Worm (Caenorhabditis elegans): ENCODE results near the gene cas-1.
"Not testable (repeated sequence)": the region's sequence is repeated elsewhere in the genome, so short reads cannot be mapped to it uniquely, and the experiment has no call there.

Gene cas-1

ce11 chrX:16836304-16836703 lies 22.8 kb upstream of the cas-1 start, which contains the start of gene F41G4.7:
Gene F41G4.7 (minus strand): TSS chrX:16836404.
- TF ChIP-seq nhr-43 (tag; optimal IDR thresholded peaks at IDR 0.05; ENCODE audit: poor library complexity, severe bottlenecking) (no peak), nhr-67 (tag; optimal IDR thresholded peaks at IDR 0.05) (no peak), nfya-1 (tag; optimal IDR thresholded peaks at IDR 0.05; ENCODE audit: insufficient read depth) (no peak), ztf-4 (tag; optimal IDR thresholded peaks at IDR 0.05) (no peak), skn-1 (tag; optimal IDR thresholded peaks at IDR 0.05) (no peak), lsy-12 (tag; optimal IDR thresholded peaks at IDR 0.05) (no peak), sea-2 (GFP tag; optimal IDR thresholded peaks at IDR 0.05) (no peak), pqm-1 (tag; optimal IDR thresholded peaks at IDR 0.05) (no peak), ceh-28 (tag; optimal IDR thresholded peaks at IDR 0.05) (no peak), ZK546.5 (tag; optimal IDR thresholded peaks at IDR 0.05) (no peak), nhr-12 (tag; optimal IDR thresholded peaks at IDR 0.05) (no peak), jun-1 (tag; optimal IDR thresholded peaks at IDR 0.05) (no peak), ceh-82 (tag; optimal IDR thresholded peaks at IDR 0.05) (no peak), ama-1 (optimal IDR thresholded peaks at IDR 0.05) (no peak), R02D3.7 (tag; optimal IDR thresholded peaks at IDR 0.05) (no peak), nhr-28 (tag; optimal IDR thresholded peaks at IDR 0.05) (no peak), elt-2 (tag; optimal IDR thresholded peaks at IDR 0.05) (no peak)

DNA sequence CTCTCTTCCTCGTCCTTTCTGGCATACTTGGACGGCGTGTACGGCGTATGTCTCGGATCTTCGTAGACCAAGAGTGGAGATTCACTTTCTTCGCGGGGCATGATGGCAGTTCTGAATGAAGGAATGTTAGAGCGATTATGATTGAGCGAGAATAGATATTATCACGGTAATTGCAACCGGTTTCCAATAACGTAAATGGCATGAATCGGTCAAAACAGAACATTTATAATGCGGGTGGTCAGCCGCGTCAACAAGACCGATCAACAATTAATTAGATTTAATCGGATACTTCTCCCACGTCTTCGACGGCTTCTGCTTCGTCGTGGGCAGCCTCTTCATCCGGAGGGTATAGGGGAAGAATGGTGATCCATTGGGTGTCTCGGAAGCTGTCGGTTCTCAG lies 21.2 kb upstream of the cas-1 start, which contains the start of gene F41G4.13:
F41G4.13 (minus strand) TSS at position 101 of the 400 bp plus-strand sequence.
- not testable (repeated sequence) for TF ChIP-seq ceh-16, nhr-76, nhr-237 (tag; optimal IDR thresholded peaks at IDR 0.05)

DNA sequence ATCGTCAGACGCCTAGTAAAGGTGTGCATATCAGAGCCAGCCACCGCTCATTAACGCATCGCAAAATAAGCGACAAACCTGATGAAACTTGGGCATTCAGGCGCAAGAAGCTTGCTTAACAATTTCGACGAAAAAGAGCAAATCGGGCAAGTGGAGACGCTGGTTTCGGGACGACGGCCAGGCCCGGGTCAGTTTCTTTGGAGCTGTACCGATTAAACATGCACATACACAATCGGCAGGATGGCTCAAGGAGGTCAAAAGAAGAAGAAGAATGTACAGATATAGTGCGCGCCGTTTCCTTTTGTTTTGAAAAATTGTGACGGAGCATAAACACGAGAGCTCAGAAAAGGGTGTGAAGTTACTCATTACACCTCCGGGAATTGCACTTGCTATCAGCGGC lies 13.0 kb upstream of the cas-1 start:
- TF ChIP-seq sea-2 (GFP tag; optimal IDR thresholded peaks at IDR 0.05): no peak
- no peak for TF ChIP-seq nfya-1 (tag; optimal IDR thresholded peaks at IDR 0.05; ENCODE audit: insufficient read depth)
- TF ChIP-seq skn-1 (tag; optimal IDR thresholded peaks at IDR 0.05): no peak
- TF ChIP-seq ama-1 (optimal IDR thresholded peaks at IDR 0.05): no peak
- TF ChIP-seq elt-1 (tag; optimal IDR thresholded peaks at IDR 0.05): no peak
- TF ChIP-seq ceh-9 (tag; optimal IDR thresholded peaks at IDR 0.05): no peak

DNA sequence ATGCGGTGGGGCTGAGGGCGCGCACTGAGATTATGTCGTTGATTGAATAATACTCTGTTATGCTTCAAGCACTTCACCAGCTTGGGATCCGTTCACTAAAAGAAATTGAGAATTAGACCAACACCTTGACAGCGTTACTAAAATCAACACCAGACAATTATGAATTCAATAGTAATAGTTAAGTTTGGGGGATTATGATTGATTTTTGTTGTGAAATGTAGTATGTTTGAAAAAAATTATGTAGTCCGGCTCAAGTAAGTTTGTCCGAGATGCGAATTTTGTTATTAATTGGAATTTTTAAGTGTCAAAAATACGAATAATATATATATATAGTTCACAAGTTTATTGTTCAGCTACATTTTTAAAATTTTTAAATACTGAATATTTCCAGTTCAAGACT lies 11.9 kb upstream of the cas-1 start, which contains the start of gene sto-5:
sto-5 (minus strand) TSS at position 101 of the 400 bp plus-strand sequence.
- TF ChIP-seq unc-62 (GFP tag; optimal IDR thresholded peaks at IDR 0.05): no peak
- no peak for TF ChIP-seq fkh-2 (tag; optimal IDR thresholded peaks at IDR 0.05)
- TF ChIP-seq lin-39 (tag; optimal IDR thresholded peaks at IDR 0.05): no peak
- no peak for TF ChIP-seq ceh-16 (tag; optimal IDR thresholded peaks at IDR 0.05)
- no peak for TF ChIP-seq pqm-1 (tag; optimal IDR thresholded peaks at IDR 0.05)
- TF ChIP-seq ztf-4 (tag; optimal IDR thresholded peaks at IDR 0.05): no peak
- TF ChIP-seq jun-1 (tag; optimal IDR thresholded peaks at IDR 0.05): no peak
- TF ChIP-seq nhr-23 (tag; optimal IDR thresholded peaks at IDR 0.05): no peak
- no peak for TF ChIP-seq elt-1 (tag; optimal IDR thresholded peaks at IDR 0.05)
- no peak for TF ChIP-seq egl-5 (tag; optimal IDR thresholded peaks at IDR 0.05)
- TF ChIP-seq fos-1 (tag; optimal IDR thresholded peaks at IDR 0.05): no peak
- TF ChIP-seq eor-1 (tag; optimal IDR thresholded peaks at IDR 0.05): no peak
- no peak for TF ChIP-seq sea-2 (GFP tag; optimal IDR thresholded peaks at IDR 0.05)
- TF ChIP-seq ceh-9 (tag; optimal IDR thresholded peaks at IDR 0.05): no peak
- TF ChIP-seq nfya-1 (tag; optimal IDR thresholded peaks at IDR 0.05; ENCODE audit: insufficient read depth): no peak
- no peak for TF ChIP-seq elt-2 (tag; optimal IDR thresholded peaks at IDR 0.05)

ce11 chrX:16821533-16821932 lies 8.1 kb upstream of the cas-1 start:
- no peak for TF ChIP-seq unc-39 (tag; optimal IDR thresholded peaks at IDR 0.05)
- TF ChIP-seq ztf-4 (tag; optimal IDR thresholded peaks at IDR 0.05): no peak
- no peak for TF ChIP-seq nhr-12 (tag; optimal IDR thresholded peaks at IDR 0.05)
- no peak for TF ChIP-seq zag-1 (tag; optimal IDR thresholded peaks at IDR 0.05)
- TF ChIP-seq mdl-1 (tag; optimal IDR thresholded peaks at IDR 0.05): no peak
- TF ChIP-seq elt-3 (tag; optimal IDR thresholded peaks at IDR 0.05): no peak
- no peak for TF ChIP-seq R02D3.7 (tag; optimal IDR thresholded peaks at IDR 0.05)
- no peak for TF ChIP-seq eor-1 (tag; optimal IDR thresholded peaks at IDR 0.05)
- no peak for TF ChIP-seq nhr-77 (tag; optimal IDR thresholded peaks at IDR 0.05)
- TF ChIP-seq nhr-67 (tag; optimal IDR thresholded peaks at IDR 0.05): no peak
- TF ChIP-seq lin-39 (tag; optimal IDR thresholded peaks at IDR 0.05): no peak
- no peak for TF ChIP-seq fkh-2 (tag; optimal IDR thresholded peaks at IDR 0.05)
- no peak for TF ChIP-seq daf-12 (tag; optimal IDR thresholded peaks at IDR 0.05)
- no peak for TF ChIP-seq egl-27 (tag; optimal IDR thresholded peaks at IDR 0.05)
- TF ChIP-seq nhr-23 (tag; optimal IDR thresholded peaks at IDR 0.05): no peak
- TF ChIP-seq jun-1 (tag; optimal IDR thresholded peaks at IDR 0.05): no peak

Data from whole organism, L3 larva.